Worm (Caenorhabditis elegans): ENCODE data around the gene algn-9.

Gene algn-9

ce11 chrII:10578843-10579430, 5.2 kb upstream of the algn-9 start, which contains the start of gene rpb-6:
TSS of gene rpb-6 (plus strand) at chrII:10579380.
- no peak for TF ChIP-seq tbx-2 (tag; optimal IDR thresholded peaks at IDR 0.05)
- TF ChIP-seq nhr-47 (tag; optimal IDR thresholded peaks at IDR 0.05) = peak; percentile 38
- TF ChIP-seq isw-1 (GFP tag; IDR thresholded peaks at IDR 0.05) = no peak
- TF ChIP-seq elt-2 (tag; optimal IDR thresholded peaks at IDR 0.05) = no peak
- no peak for TF ChIP-seq unc-98 (GFP tag; IDR thresholded peaks at IDR 0.05)
- peak; percentile 41 for TF ChIP-seq rnt-1 (tag; optimal IDR thresholded peaks at IDR 0.05)
- no peak for TF ChIP-seq dsc-1 (tag; optimal IDR thresholded peaks at IDR 0.05)
- TF ChIP-seq mef-2 (tag; optimal IDR thresholded peaks at IDR 0.05) = no peak
- TF ChIP-seq nhr-76 (tag; optimal IDR thresholded peaks at IDR 0.05) = no peak
- TF ChIP-seq nhr-85 (tag) = no peak
- TF ChIP-seq lir-3 (tag; optimal IDR thresholded peaks at IDR 0.05; ENCODE audit: poor library complexity) = no peak
- no peak for TF ChIP-seq ztf-11 (tag; optimal IDR thresholded peaks at IDR 0.05)
- no peak for TF ChIP-seq tlp-1 (tag; optimal IDR thresholded peaks at IDR 0.05)
- peak; percentile 73 to 94 for TF ChIP-seq lin-35 (GFP tag; optimal IDR thresholded peaks at IDR 0.05)
- TF ChIP-seq nhr-77 (tag; optimal IDR thresholded peaks at IDR 0.05) = no peak
- TF ChIP-seq C34B4.2 (tag; optimal IDR thresholded peaks at IDR 0.05) = no peak
- TF ChIP-seq ztf-4 (tag; optimal IDR thresholded peaks at IDR 0.05) = no peak
- TF ChIP-seq hlh-17 (GFP tag; optimal IDR thresholded peaks at IDR 0.05; ENCODE audit: borderline replicate concordance) = no peak
- peak in 1 of 6 experiments; percentile 2 for TF ChIP-seq elt-3 (tag; optimal IDR thresholded peaks at IDR 0.05)
- no peak for TF ChIP-seq ets-5 (GFP tag; IDR thresholded peaks at IDR 0.05)
- TF ChIP-seq aly-2 (tag; optimal IDR thresholded peaks at IDR 0.05) = no peak
- TF ChIP-seq sup-37 (GFP tag; optimal IDR thresholded peaks at IDR 0.05) = no peak
- no peak for TF ChIP-seq ceh-90 (tag; optimal IDR thresholded peaks at IDR 0.05)
- no peak for TF ChIP-seq nhr-237 (tag; optimal IDR thresholded peaks at IDR 0.05)
- TF ChIP-seq C16A3.4 (tag; optimal IDR thresholded peaks at IDR 0.05) = peak; percentile 25
- no peak for TF ChIP-seq mab-9 (GFP tag; IDR thresholded peaks at IDR 0.05)
- no peak for TF ChIP-seq nhr-11 (tag; optimal IDR thresholded peaks at IDR 0.05)
- TF ChIP-seq irx-1 (tag; optimal IDR thresholded peaks at IDR 0.05) = no peak
- no peak for TF ChIP-seq egl-27 (tag; optimal IDR thresholded peaks at IDR 0.05)
- TF ChIP-seq alr-1 (tag; optimal IDR thresholded peaks at IDR 0.05; ENCODE audit: borderline replicate concordance) = no peak
- TF ChIP-seq nhr-71 (tag; optimal IDR thresholded peaks at IDR 0.05) = peak; percentile 39
- TF ChIP-seq fkh-10 (GFP tag; optimal IDR thresholded peaks at IDR 0.05) = no peak
- no peak for TF ChIP-seq pqm-1 (tag; optimal IDR thresholded peaks at IDR 0.05)
- no peak for TF ChIP-seq swsn-7 (tag; optimal IDR thresholded peaks at IDR 0.05)
- no peak for TF ChIP-seq unc-130 (tag; optimal IDR thresholded peaks at IDR 0.05)
- TF ChIP-seq ceh-8 (GFP tag; optimal IDR thresholded peaks at IDR 0.05) = no peak
- no peak for TF ChIP-seq zip-4 (GFP tag; optimal IDR thresholded peaks at IDR 0.05)
- TF ChIP-seq dpl-1 (GFP tag; optimal IDR thresholded peaks at IDR 0.05) = peak; percentile 75 to 88 (median 84)
- no peak for TF ChIP-seq ceh-82 (tag; optimal IDR thresholded peaks at IDR 0.05)
- TF ChIP-seq unc-86 (tag; optimal IDR thresholded peaks at IDR 0.05) = no peak
- no peak for TF ChIP-seq unc-30 (tag; optimal IDR thresholded peaks at IDR 0.05)
- TF ChIP-seq fkh-8 (tag; optimal IDR thresholded peaks at IDR 0.05) = no peak
- no peak for TF ChIP-seq snpc-4 (tag; optimal IDR thresholded peaks at IDR 0.05)
- TF ChIP-seq lin-13 (GFP tag; optimal IDR thresholded peaks at IDR 0.05) = peak; percentile 24
- no peak for TF ChIP-seq zag-1 (tag; optimal IDR thresholded peaks at IDR 0.05)
- TF ChIP-seq fos-1 (tag; optimal IDR thresholded peaks at IDR 0.05) = no peak
- TF ChIP-seq nhr-20 (tag; optimal IDR thresholded peaks at IDR 0.05) = peak; percentile 7
- no peak for TF ChIP-seq mdl-1 (tag; optimal IDR thresholded peaks at IDR 0.05)
- TF ChIP-seq lin-15B (tag; optimal IDR thresholded peaks at IDR 0.05) = no peak
- TF ChIP-seq nhr-90 (tag; optimal IDR thresholded peaks at IDR 0.05; ENCODE audit: poor library complexity) = no peak
- TF ChIP-seq efl-3 (GFP tag; optimal IDR thresholded peaks at IDR 0.05) = no peak
- no peak for TF ChIP-seq C04F5.9 (tag; optimal IDR thresholded peaks at IDR 0.05)
- no peak for TF ChIP-seq jun-1 (tag; optimal IDR thresholded peaks at IDR 0.05)

Measured in whole organism, L1 larva.